Worm (Caenorhabditis elegans) whole organism, L4 larva: ENCODE measurements around the gene cut-1.

ENCODE experiments used
- F37D6.2 ChIP-seq: sonication (generic microtip); optimal IDR thresholded peaks from 2 replicates; lab custom pipeline; 2016; ENCODE audit warnings: mild to moderate bottlenecking, missing genetic modification characterization, missing compliant biosample characterization
- F49E8.2 ChIP-seq: sonication (generic microtip); optimal IDR thresholded peaks from 2 replicates; lab custom pipeline; 2016; ENCODE audit warnings: missing compliant biosample characterization, mild to moderate bottlenecking, missing genetic modification characterization, borderline replicate concordance
- R02D3.7 ChIP-seq: fragments of 150-350 bp; sonication (generic microtip); optimal IDR thresholded peaks from 3 replicates; lab custom pipeline; 2014; ENCODE audit warnings: missing biosample characterization, missing genetic modification characterization
- T20F7.1 ChIP-seq: fragments of 200-800 bp; sonication (Bioruptor generic); optimal IDR thresholded peaks from 2 replicates; lab custom pipeline; 2018; ENCODE audit warnings: mild to moderate bottlenecking, missing genetic modification characterization, missing compliant biosample characterization
- T26A8.4 ChIP-seq: fragments of 200-800 bp; sonication (Bioruptor generic); IDR thresholded peaks from 2 replicates; pipeline ENCODE4 v1.3.6; 2022; ENCODE audit warnings: missing genetic modification characterization, missing compliant biosample characterization
- Y75B8A.6 ChIP-seq: fragments of 200-800 bp; sonication (Bioruptor generic); IDR thresholded peaks from 2 replicates; pipeline ENCODE4 v1.3.6; 2022; ENCODE audit warnings: missing genetic modification reagents, missing genetic modification characterization, missing compliant biosample characterization
- ZK337.2 ChIP-seq: fragments of 200-800 bp; sonication (Bioruptor generic); IDR thresholded peaks from 2 replicates; pipeline ENCODE4 v1.3.6; 2022; ENCODE audit warnings: missing genetic modification reagents, missing genetic modification characterization, missing compliant biosample characterization
- aha-1 ChIP-seq: fragments of 150-350 bp; peaks from one replicate; lab custom pipeline; 2014; ENCODE audit warnings: missing biosample characterization, missing genetic modification characterization
- arid-1 ChIP-seq: fragments of 200-800 bp; sonication (Bioruptor generic); conservative IDR thresholded peaks from 2 replicates; pipeline ENCODE4 v1.3.6; 2022; ENCODE audit warnings: missing genetic modification reagents, missing genetic modification characterization, missing compliant biosample characterization
- attf-4 ChIP-seq: sonication (generic microtip); optimal IDR thresholded peaks from 3 replicates; lab custom pipeline; 2017; ENCODE audit warnings: missing biosample characterization, missing genetic modification characterization
- ceh-20 ChIP-seq: fragments of 200-800 bp; sonication (Bioruptor generic); IDR thresholded peaks from 2 replicates; pipeline ENCODE4 v1.3.6; 2022; ENCODE audit warnings: missing genetic modification reagents, missing genetic modification characterization, missing compliant biosample characterization
- ceh-32 ChIP-seq: sonication (generic microtip); optimal IDR thresholded peaks from 2 replicates; lab custom pipeline; 2016; ENCODE audit warnings: mild to moderate bottlenecking, missing genetic modification characterization, missing compliant biosample characterization; ENCODE audit not compliant: poor library complexity
- ceh-44 ChIP-seq: fragments of 200-800 bp; sonication (Bioruptor generic); IDR thresholded peaks from 2 replicates; pipeline ENCODE4 v1.3.6; 2022; ENCODE audit warnings: missing genetic modification reagents, missing genetic modification characterization, missing compliant biosample characterization
- ctbp-1 ChIP-seq: fragments of 200-800 bp; sonication (Bioruptor generic); IDR thresholded peaks from 2 replicates; pipeline ENCODE4 v1.3.6; 2022; ENCODE audit warnings: missing genetic modification reagents, missing genetic modification characterization, missing compliant biosample characterization
- daf-8 ChIP-seq: fragments of 200-800 bp; sonication (Bioruptor generic); IDR thresholded peaks from 2 replicates; pipeline ENCODE4 v1.3.6; 2022; ENCODE audit warnings: missing genetic modification characterization, missing compliant biosample characterization
- dpl-1 ChIP-seq: fragments of 150-350 bp; optimal IDR thresholded peaks from 2 replicates; lab custom pipeline; 2014; ENCODE audit warnings: missing biosample characterization, missing genetic modification reagents, missing genetic modification characterization
- dve-1 ChIP-seq: sonication (generic microtip); optimal IDR thresholded peaks from 2 replicates; lab custom pipeline; 2017; ENCODE audit warnings: antibody characterized with exemption, mild to moderate bottlenecking, missing genetic modification characterization, missing compliant biosample characterization; ENCODE audit not compliant: insufficient read depth
- fkh-10 ChIP-seq: fragments of 150-350 bp; optimal IDR thresholded peaks from 2 replicates; lab custom pipeline; 2014; ENCODE audit warnings: missing biosample characterization, missing genetic modification reagents, missing genetic modification characterization
- fos-1 ChIP-seq: fragments of 150-350 bp; optimal IDR thresholded peaks from 2 replicates; lab custom pipeline; 2014; ENCODE audit warnings: missing biosample characterization, missing genetic modification characterization
- gei-8 ChIP-seq: fragments of 200-800 bp; sonication (Bioruptor generic); optimal IDR thresholded peaks from 2 replicates; lab custom pipeline; 2018; ENCODE audit warnings: mild to moderate bottlenecking, missing genetic modification characterization, missing compliant biosample characterization
- hif-1 ChIP-seq, 2 experiments: sonication (generic microtip); optimal IDR thresholded peaks; 2 replicates each; lab custom pipeline; 2016 to 2017; ENCODE audit warnings: missing compliant biosample characterization in 2 of 2, missing genetic modification characterization in 2 of 2, missing genetic modification reagents in 2 of 2, missing genotype in 2 of 2, mild to moderate bottlenecking in 1 of 2
- hlh-30 ChIP-seq: sonication (generic microtip); optimal IDR thresholded peaks from 2 replicates; lab custom pipeline; 2017; ENCODE audit warnings: antibody characterized with exemption, mild to moderate bottlenecking, missing genetic modification characterization, missing compliant biosample characterization; ENCODE audit not compliant: insufficient read depth
- lin-13 ChIP-seq: fragments of 150-350 bp; optimal IDR thresholded peaks from 2 replicates; lab custom pipeline; 2014; ENCODE audit warnings: missing biosample characterization, missing genetic modification reagents, missing genetic modification characterization
- lin-38 ChIP-seq: fragments of 200-800 bp; sonication (Bioruptor generic); IDR thresholded peaks from 2 replicates; pipeline ENCODE4 v1.3.6; 2022; ENCODE audit warnings: missing genetic modification reagents, missing genetic modification characterization, missing compliant biosample characterization
- lsy-2 ChIP-seq, 2 experiments: fragments of 150-350 bp in 1 of 2; sonication (generic microtip) in 1 of 2; optimal IDR thresholded peaks; 2 replicates each; lab custom pipeline; 2014 to 2017; ENCODE audit warnings: missing biosample characterization in 2 of 2, missing genetic modification characterization in 2 of 2
- madf-5 ChIP-seq, 2 experiments: fragments of 200-800 bp; sonication (Bioruptor generic); IDR thresholded peaks; 2 replicates each; pipeline ENCODE4 v1.3.6; 2022; ENCODE audit warnings: missing compliant biosample characterization in 2 of 2, missing genetic modification characterization in 2 of 2
- madf-9 ChIP-seq: fragments of 200-800 bp; sonication (Bioruptor generic); conservative IDR thresholded peaks from 2 replicates; pipeline ENCODE4 v1.3.6; 2022; ENCODE audit warnings: missing genetic modification reagents, missing genetic modification characterization, missing compliant biosample characterization
- mdl-1 ChIP-seq, 2 experiments: fragments of 150-350 bp in 1 of 2; sonication (generic microtip) in 1 of 2; optimal IDR thresholded peaks; 2 replicates each; lab custom pipeline; 2014 to 2017; ENCODE audit warnings: missing biosample characterization in 2 of 2, missing genetic modification characterization in 2 of 2
- mdt-29 ChIP-seq: fragments of 200-800 bp; sonication (Bioruptor generic); IDR thresholded peaks from 2 replicates; pipeline ENCODE4 v1.3.6; 2022; ENCODE audit warnings: missing genetic modification reagents, missing genetic modification characterization, missing compliant biosample characterization
- mep-1 ChIP-seq: fragments of 150-350 bp; sonication (generic microtip); optimal IDR thresholded peaks from 3 replicates; lab custom pipeline; 2014; ENCODE audit warnings: missing biosample characterization, missing genetic modification characterization
- mes-2 ChIP-seq: sonication (generic microtip); optimal IDR thresholded peaks from 2 replicates; lab custom pipeline; 2016; ENCODE audit warnings: missing genotype, mild to moderate bottlenecking, missing genetic modification characterization, missing compliant biosample characterization; ENCODE audit not compliant: poor library complexity, severe bottlenecking
- mxl-3 ChIP-seq: fragments of 200-800 bp; sonication (Bioruptor generic); optimal IDR thresholded peaks from 2 replicates; lab custom pipeline; 2018; ENCODE audit warnings: mild to moderate bottlenecking, missing genetic modification characterization, missing compliant biosample characterization
- nhr-11 ChIP-seq: fragments of 150-350 bp; optimal IDR thresholded peaks from 2 replicates; lab custom pipeline; 2014; ENCODE audit warnings: missing biosample characterization, missing genetic modification characterization
- nhr-111 ChIP-seq: fragments of 200-800 bp; sonication (Bioruptor generic); optimal IDR thresholded peaks from 2 replicates; lab custom pipeline; 2018; ENCODE audit warnings: mild to moderate bottlenecking, missing genetic modification characterization, missing compliant biosample characterization
- nhr-25 ChIP-seq: sonication (generic microtip); optimal IDR thresholded peaks from 2 replicates; lab custom pipeline; 2017; ENCODE audit warnings: missing genetic modification characterization, mild to moderate bottlenecking, missing compliant biosample characterization, antibody characterized with exemption, moderate library complexity, borderline replicate concordance; ENCODE audit not compliant: insufficient read depth
- nhr-41 ChIP-seq: fragments of 200-800 bp; sonication (Bioruptor generic); IDR thresholded peaks from 2 replicates; pipeline ENCODE4 v1.3.6; 2022; ENCODE audit warnings: missing genetic modification reagents, missing genetic modification characterization, missing compliant biosample characterization
- nhr-42 ChIP-seq: fragments of 200-800 bp; sonication (Bioruptor generic); IDR thresholded peaks from 2 replicates; pipeline ENCODE4 v1.3.6; 2022; ENCODE audit warnings: missing genetic modification characterization, missing compliant biosample characterization
- nhr-48 ChIP-seq: sonication (generic microtip); optimal IDR thresholded peaks from 2 replicates; lab custom pipeline; 2016; ENCODE audit warnings: mild to moderate bottlenecking, missing genetic modification characterization, missing compliant biosample characterization
- nhr-6 ChIP-seq: fragments of 150-350 bp; optimal IDR thresholded peaks from 2 replicates; lab custom pipeline; 2014; ENCODE audit warnings: missing biosample characterization, missing genetic modification characterization
- nhr-76 ChIP-seq: fragments of 150-350 bp; optimal IDR thresholded peaks from 2 replicates; lab custom pipeline; 2014; ENCODE audit warnings: missing biosample characterization, missing genetic modification characterization
- rbr-2 ChIP-seq: sonication (generic microtip); optimal IDR thresholded peaks from 2 replicates; lab custom pipeline; 2016; ENCODE audit warnings: missing genotype, missing genetic modification characterization, missing compliant biosample characterization
- set-16 ChIP-seq: fragments of 200-800 bp; sonication (Bioruptor generic); IDR thresholded peaks from 2 replicates; pipeline ENCODE4 v1.3.6; 2022; ENCODE audit warnings: missing genetic modification reagents, missing genetic modification characterization, missing compliant biosample characterization
- snpc-1.2 ChIP-seq: fragments of 200-800 bp; sonication (Bioruptor generic); IDR thresholded peaks from 2 replicates; pipeline ENCODE4 v1.3.6; 2022; ENCODE audit warnings: missing genetic modification reagents, missing genetic modification characterization, missing compliant biosample characterization
- spr-3 ChIP-seq: fragments of 200-800 bp; sonication (Bioruptor generic); optimal IDR thresholded peaks from 2 replicates; lab custom pipeline; 2018; ENCODE audit warnings: mild to moderate bottlenecking, missing genetic modification characterization, missing compliant biosample characterization
- tag-97 ChIP-seq: fragments of 200-800 bp; sonication (Bioruptor generic); IDR thresholded peaks from 2 replicates; pipeline ENCODE4 v1.3.6; 2022; ENCODE audit warnings: missing genetic modification characterization, missing compliant biosample characterization
- tra-1 ChIP-seq: fragments of 200-800 bp; sonication (Bioruptor generic); IDR thresholded peaks from 2 replicates; pipeline ENCODE4 v1.3.6; 2022; ENCODE audit warnings: missing genetic modification reagents, missing genetic modification characterization, missing compliant biosample characterization
- unc-130 ChIP-seq: sonication (generic microtip); optimal IDR thresholded peaks from 2 replicates; lab custom pipeline; 2016; ENCODE audit warnings: missing genetic modification reagents, missing genetic modification characterization, missing compliant biosample characterization
- vab-7 ChIP-seq: fragments of 200-800 bp; sonication (Bioruptor generic); IDR thresholded peaks from 2 replicates; pipeline ENCODE4 v1.3.6; 2022; ENCODE audit warnings: missing genetic modification reagents, missing genetic modification characterization, missing compliant biosample characterization
- ztf-11 ChIP-seq: fragments of 150-350 bp; optimal IDR thresholded peaks from 2 replicates; lab custom pipeline; 2014; ENCODE audit warnings: missing biosample characterization, missing genetic modification characterization

Gene cut-1

ce11 chrII:11290109-11290784 lies 21.3 kb downstream of the cut-1 start, which contains the start of gene C47G2.3 (continued):
- TF ChIP-seq ZK337.2 (GFP tag; lab: Robert Waterston, UW) (peak; percentile 79), aha-1 (tag; lab: Kevin White, UChicago) (peak; percentile 47), tag-97 (no peak), nhr-111 (no peak), nhr-6 (tag; lab: Kevin White, UChicago) (peak; percentile 58), mdl-1 (tag; optimal IDR thresholded peaks at IDR 0.05; lab: Kevin White, UChicago) (no peak), spr-3 (no peak), hif-1 (tag; optimal IDR thresholded peaks at IDR 0.05; lab: Kevin White, UChicago) (peak in 1 of 2 experiments; percentile 42), R02D3.7 (tag; lab: Kevin White, UChicago) (no peak), nhr-76 (tag; lab: Kevin White, UChicago) (no peak), daf-8 (GFP tag; lab: Robert Waterston, UW) (no peak), snpc-1.2 (GFP tag; lab: Robert Waterston, UW) (no peak), ceh-20 (no peak), ceh-32 (no peak), F49E8.2 (tag; lab: Kevin White, UChicago) (no peak), ztf-11 (no peak), mep-1 (tag; lab: Kevin White, UChicago) (peak; percentile 55), T20F7.1 (GFP tag; lab: Kevin White, UChicago) (no peak), Y75B8A.6 (GFP tag; lab: Robert Waterston, UW) (no peak), unc-130 (GFP tag; lab: Kevin White, UChicago) (peak; percentile 75), madf-5 (GFP tag; IDR thresholded peaks at IDR 0.05; lab: Robert Waterston, UW) (no peak), nhr-11 (tag; lab: Kevin White, UChicago) (no peak), fos-1 (tag; lab: Kevin White, UChicago) (no peak), madf-9 (0 out of 2 replicates have a peak, but pooled peaks have one; percentile 21), nhr-41 (GFP tag; lab: Robert Waterston, UW) (no peak), F37D6.2 (no peak), nhr-48 (tag; lab: Kevin White, UChicago) (no peak), lsy-2 (tag; optimal IDR thresholded peaks at IDR 0.05; lab: Kevin White, UChicago) (peak in 1 of 2 experiments; percentile 73), gei-8 (GFP tag; lab: Kevin White, UChicago) (no peak), mdt-29 (GFP tag; lab: Robert Waterston, UW) (no peak)

DNA sequence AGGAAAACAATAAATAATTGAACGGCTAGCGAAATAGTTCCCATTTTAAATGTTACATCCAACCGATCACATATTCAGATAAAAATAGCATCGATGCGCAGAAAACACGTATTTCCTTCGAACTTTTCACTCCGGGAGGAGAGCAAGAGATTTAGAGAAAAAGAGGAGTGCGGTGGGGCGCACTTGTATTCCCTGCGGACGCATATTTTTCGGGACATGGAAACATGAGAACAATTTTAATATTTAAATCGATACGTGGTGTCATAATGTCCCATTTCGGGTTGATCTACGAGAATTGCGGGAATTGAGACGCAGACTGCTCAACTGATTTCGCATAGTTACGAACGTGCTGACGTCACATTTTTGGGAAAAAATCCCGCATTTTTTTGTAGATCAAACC lies 24.5 kb downstream of the cut-1 start, which contains the start of gene C47G2.4:
TSS of gene C47G2.4 (minus strand) at position 174 of the 400 bp plus-strand sequence.
- TF ChIP-seq rbr-2 (peak; percentile 57), lin-38 (GFP tag; lab: Robert Waterston, UW) (peak; percentile 96), nhr-42 (0 out of 2 replicates have a peak, but pooled peaks have one; percentile 11), mep-1 (tag; lab: Kevin White, UChicago) (peak; percentile 54), mxl-3 (peak; percentile 19), dve-1 (tag; lab: Kevin White, UChicago) (peak; percentile 64), unc-130 (GFP tag; lab: Kevin White, UChicago) (peak; percentile 39), fkh-10 (GFP tag; lab: Kevin White, UChicago) (peak; percentile 40), T26A8.4 (peak; percentile 51; the same call in 1 of the 2 replicates), lin-13 (GFP tag; lab: Kevin White, UChicago) (peak; percentile 41), mes-2 (tag; lab: Kevin White, UChicago) (peak; percentile 94), set-16 (GFP tag; lab: Robert Waterston, UW) (no peak), tra-1 (GFP tag; lab: Robert Waterston, UW) (no peak), dpl-1 (GFP tag; lab: Kevin White, UChicago) (peak; percentile 66), arid-1 (no peak), ctbp-1 (GFP tag; lab: Robert Waterston, UW) (no peak), attf-4 (tag; lab: Kevin White, UChicago) (no peak), nhr-25 (tag; lab: Kevin White, UChicago) (no peak), hif-1 (tag; optimal IDR thresholded peaks at IDR 0.05; lab: Kevin White, UChicago) (peak in 1 of 2 experiments; percentile 56), aha-1 (tag; lab: Kevin White, UChicago) (peak; percentile 57), ceh-44 (GFP tag; lab: Robert Waterston, UW) (no peak), vab-7 (GFP tag; lab: Robert Waterston, UW) (no peak), hlh-30 (tag; lab: Kevin White, UChicago) (peak; percentile 38)
